Worm (Caenorhabditis elegans) whole organism, L2 larva: ENCODE results near the gene F46G10.2.

Experiments
- ama-1 ChIP-seq: fragments of 150-350 bp; optimal IDR thresholded peaks from 2 replicates; lab custom pipeline; 2018; ENCODE audit warnings: inconsistent platforms
- dmd-4 ChIP-seq: sonication (generic microtip); optimal IDR thresholded peaks from 2 replicates; lab custom pipeline; 2017; ENCODE audit warnings: missing biosample characterization, missing genetic modification characterization
- elt-1 ChIP-seq: fragments of 150-350 bp; optimal IDR thresholded peaks from 2 replicates; lab custom pipeline; 2014; ENCODE audit warnings: missing biosample characterization, missing genetic modification characterization
- elt-3 ChIP-seq: sonication (generic microtip); optimal IDR thresholded peaks from 2 replicates; lab custom pipeline; 2017; ENCODE audit warnings: missing biosample characterization, missing genetic modification characterization
- lin-13 ChIP-seq: fragments of 150-350 bp; optimal IDR thresholded peaks from 2 replicates; lab custom pipeline; 2014; ENCODE audit warnings: missing biosample characterization, missing genetic modification reagents, missing genetic modification characterization
- lin-39 ChIP-seq: fragments of 150-350 bp; optimal IDR thresholded peaks from 2 replicates; lab custom pipeline; 2014; ENCODE audit warnings: missing biosample characterization, missing genetic modification reagents, missing genetic modification characterization
- mdl-1 ChIP-seq, 2 experiments: fragments of 150-350 bp in 1 of 2; sonication (generic microtip) in 1 of 2; optimal IDR thresholded peaks; 2 replicates each; lab custom pipeline; 2017; ENCODE audit warnings: missing biosample characterization in 2 of 2, missing genetic modification characterization in 2 of 2
- nhr-12 ChIP-seq: fragments of 150-350 bp; optimal IDR thresholded peaks from 2 replicates; lab custom pipeline; 2014; ENCODE audit warnings: missing biosample characterization, missing genetic modification characterization
- nhr-23 ChIP-seq: fragments of 150-350 bp; optimal IDR thresholded peaks from 2 replicates; lab custom pipeline; 2014; ENCODE audit warnings: missing biosample characterization, missing genetic modification reagents, missing genetic modification characterization
- skn-1 ChIP-seq: sonication (generic microtip); optimal IDR thresholded peaks from 2 replicates; lab custom pipeline; 2017; ENCODE audit warnings: missing biosample characterization, missing genetic modification characterization
- unc-55 ChIP-seq: fragments of 150-350 bp; sonication (generic microtip); optimal IDR thresholded peaks from 3 replicates; lab custom pipeline; 2014; ENCODE audit warnings: missing biosample characterization, missing genetic modification reagents, missing genetic modification characterization
- unc-62 ChIP-seq: fragments of 150-350 bp; optimal IDR thresholded peaks from 2 replicates; lab custom pipeline; 2014; ENCODE audit warnings: missing biosample characterization, missing genetic modification reagents, missing genetic modification characterization
- ztf-1 ChIP-seq: fragments of 200-800 bp; sonication (Bioruptor generic); conservative IDR thresholded peaks from 2 replicates; pipeline ENCODE4 v1.3.6; 2022; ENCODE audit warnings: missing genetic modification characterization, missing compliant biosample characterization
- ztf-11 ChIP-seq: sonication (generic microtip); optimal IDR thresholded peaks from 2 replicates; lab custom pipeline; 2017; ENCODE audit warnings: missing biosample characterization, missing genetic modification characterization

DNA sequence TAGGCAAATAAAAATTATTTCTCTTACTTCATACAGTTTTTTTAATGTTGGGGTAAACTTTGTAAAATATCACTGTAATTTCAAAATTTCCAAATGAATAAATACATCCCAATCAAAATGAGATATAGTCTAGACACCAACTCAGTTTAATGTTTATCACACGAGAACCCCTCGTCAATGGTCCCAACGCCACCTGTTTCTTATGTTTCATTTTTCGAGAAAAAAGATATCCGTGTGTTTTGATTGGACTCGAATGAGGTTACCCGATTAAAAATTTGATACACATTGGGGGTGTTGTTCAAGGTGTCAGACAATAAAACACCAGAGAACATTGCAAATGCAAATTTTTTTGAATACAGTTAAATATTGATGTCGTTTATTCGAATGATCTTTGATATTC, 5.2 kb upstream of the F46G10.2 start:
- TF ChIP-seq nhr-12 = no peak
- no peak for TF ChIP-seq unc-55
- TF ChIP-seq lin-39 (tag; lab: Kevin White, UChicago) = no peak
- no peak for TF ChIP-seq skn-1 (tag; lab: Kevin White, UChicago)
- TF ChIP-seq unc-62 (GFP tag; lab: Kevin White, UChicago) = no peak
- no peak for TF ChIP-seq lin-13 (GFP tag; lab: Kevin White, UChicago)
- no peak for TF ChIP-seq ztf-1 (GFP tag; lab: Robert Waterston, UW)
- no peak for TF ChIP-seq elt-1 (tag; lab: Kevin White, UChicago)
- no peak for TF ChIP-seq ztf-11 (tag; lab: Kevin White, UChicago)
- TF ChIP-seq nhr-23 (tag; lab: Kevin White, UChicago) = no peak
- no peak for TF ChIP-seq dmd-4 (tag; lab: Kevin White, UChicago)
- no peak for TF ChIP-seq ama-1
- TF ChIP-seq elt-3 (tag; lab: Kevin White, UChicago) = no peak
- TF ChIP-seq mdl-1 (tag; optimal IDR thresholded peaks at IDR 0.05; lab: Kevin White, UChicago) = no peak
